Worm (Caenorhabditis elegans): Measurements from ENCODE around the gene B0507.5.

ce11 chrV:8796889-8797288, 43.4 kb downstream of the B0507.5 start:
- TF ChIP-seq sma-3 (GFP tag; optimal IDR thresholded peaks at IDR 0.05) (no peak), ceh-16 (tag; optimal IDR thresholded peaks at IDR 0.05) (no peak), lin-11 (tag; optimal IDR thresholded peaks at IDR 0.05) (no peak), nhr-21 (tag; optimal IDR thresholded peaks at IDR 0.05) (no peak), aly-2 (tag; optimal IDR thresholded peaks at IDR 0.05) (no peak), zag-1 (tag; optimal IDR thresholded peaks at IDR 0.05) (no peak), fos-1 (tag; optimal IDR thresholded peaks at IDR 0.05) (no peak)

Measured in whole organism, L2 larva.